Worm (Caenorhabditis elegans): ENCODE results near the gene tdc-1.

DNA sequence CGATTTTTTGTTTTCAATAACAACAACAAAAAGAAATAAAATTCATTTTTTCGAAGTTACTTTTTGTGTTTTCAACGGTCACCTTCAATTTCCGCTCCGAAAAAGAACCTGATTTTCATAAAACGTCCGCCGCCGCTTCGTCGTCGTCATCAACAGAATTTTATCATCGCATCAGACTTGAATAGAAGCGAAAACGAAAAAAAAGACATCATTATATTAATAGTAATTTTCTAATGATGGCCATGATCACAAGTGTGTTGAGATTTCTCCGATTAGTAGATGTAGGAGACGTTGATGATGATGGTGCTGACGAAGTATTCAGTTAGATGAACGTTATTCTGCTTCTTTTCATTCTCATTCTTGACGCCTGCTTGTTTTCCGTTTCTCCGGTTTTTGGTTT lies 46.5 kb upstream of the tdc-1 start:
- no peak for TF ChIP-seq ama-1 (optimal IDR thresholded peaks at IDR 0.05)
- no peak for TF ChIP-seq nfya-1 (tag; optimal IDR thresholded peaks at IDR 0.05)
- TF ChIP-seq dmd-4 (tag; optimal IDR thresholded peaks at IDR 0.05; ENCODE audit: borderline replicate concordance), result no peak
- TF ChIP-seq ceh-31 (tag; optimal IDR thresholded peaks at IDR 0.05), result no peak
- no peak for TF ChIP-seq pag-3 (tag; optimal IDR thresholded peaks at IDR 0.05; ENCODE audit: borderline replicate concordance)
- no peak for TF ChIP-seq odd-2 (tag; optimal IDR thresholded peaks at IDR 0.05)
- TF ChIP-seq che-1 (tag; optimal IDR thresholded peaks at IDR 0.05), result no peak
- no peak for TF ChIP-seq nhr-11 (tag; optimal IDR thresholded peaks at IDR 0.05)
